Worm (Caenorhabditis elegans) whole organism, L1 larva: ENCODE results near the gene C09G9.3.

ENCODE experiments used
- F16B12.6 ChIP-seq: fragments of 150-350 bp; optimal IDR thresholded peaks from 2 replicates; lab custom pipeline; 2014; ENCODE audit warnings: missing biosample characterization, missing genetic modification characterization
- Y116A8C.19 ChIP-seq: sonication (generic microtip); optimal IDR thresholded peaks from 2 replicates; lab custom pipeline; 2016; ENCODE audit warnings: missing compliant biosample characterization, missing genetic modification characterization, borderline replicate concordance
- ama-1 ChIP-seq: fragments of 150-350 bp; optimal IDR thresholded peaks from 2 replicates; lab custom pipeline; 2014
- blmp-1 ChIP-seq: fragments of 150-350 bp; optimal IDR thresholded peaks from 2 replicates; lab custom pipeline; 2014; ENCODE audit warnings: missing biosample characterization, missing genetic modification characterization
- ceh-63 ChIP-seq: fragments of 200-800 bp; sonication (Bioruptor generic); optimal IDR thresholded peaks from 2 replicates; lab custom pipeline; 2018; ENCODE audit warnings: mild to moderate bottlenecking, missing genetic modification characterization, missing compliant biosample characterization
- ceh-8 ChIP-seq: fragments of 200-800 bp; sonication (Bioruptor generic); optimal IDR thresholded peaks from 2 replicates; lab custom pipeline; 2018; ENCODE audit warnings: mild to moderate bottlenecking, missing genetic modification characterization, moderate library complexity, missing compliant biosample characterization
- ceh-90 ChIP-seq: sonication (generic microtip); optimal IDR thresholded peaks from 2 replicates; lab custom pipeline; 2016; ENCODE audit warnings: missing genetic modification characterization, missing compliant biosample characterization
- ces-1 ChIP-seq: fragments of 150-350 bp; optimal IDR thresholded peaks from 2 replicates; lab custom pipeline; 2014; ENCODE audit warnings: missing biosample characterization, missing genetic modification reagents, missing genetic modification characterization
- efl-1 ChIP-seq, 4 experiments: fragments of 150-350 bp; optimal IDR thresholded peaks in 3 of 4; peaks in 1 of 4; 1 replicate in 1 of 4; 2 replicates in 3 of 4; lab custom pipeline; 2014; ENCODE audit warnings: missing biosample characterization in 2 of 4, missing genetic modification characterization in 2 of 4, missing genetic modification reagents in 2 of 4
- egl-13 ChIP-seq: sonication (generic microtip); optimal IDR thresholded peaks from 2 replicates; lab custom pipeline; 2016; ENCODE audit warnings: missing genotype, missing genetic modification reagents, missing genetic modification characterization, missing compliant biosample characterization
- elt-2 ChIP-seq: sonication (generic microtip); optimal IDR thresholded peaks from 2 replicates; lab custom pipeline; 2016; ENCODE audit warnings: missing genetic modification characterization, mild to moderate bottlenecking, inconsistent platforms, missing compliant biosample characterization, missing genetic modification reagents
- elt-3 ChIP-seq, 6 experiments: fragments of 150-350 bp in 1 of 6; sonication (generic microtip); optimal IDR thresholded peaks; 2 replicates each; lab custom pipeline; 2017 to 2018; ENCODE audit warnings: missing biosample characterization in 6 of 6, missing genetic modification characterization in 6 of 6, inconsistent platforms in 1 of 6
- fkh-4 ChIP-seq: sonication (generic microtip); optimal IDR thresholded peaks from 2 replicates; lab custom pipeline; 2016; ENCODE audit warnings: missing compliant biosample characterization, missing genetic modification characterization, borderline replicate concordance
- fkh-8 ChIP-seq: sonication (generic microtip); optimal IDR thresholded peaks from 2 replicates; lab custom pipeline; 2016; ENCODE audit warnings: mild to moderate bottlenecking, missing genetic modification characterization, missing compliant biosample characterization
- fos-1 ChIP-seq: fragments of 150-350 bp; optimal IDR thresholded peaks from 2 replicates; lab custom pipeline; 2014; ENCODE audit warnings: missing biosample characterization, missing genetic modification characterization
- hlh-17 ChIP-seq: fragments of 200-800 bp; sonication (Bioruptor generic); optimal IDR thresholded peaks from 2 replicates; lab custom pipeline; 2018; ENCODE audit warnings: missing genetic modification characterization, mild to moderate bottlenecking, missing compliant biosample characterization, moderate library complexity, borderline replicate concordance
- lin-14 ChIP-seq: fragments of 200-800 bp; sonication (Bioruptor generic); optimal IDR thresholded peaks from 2 replicates; lab custom pipeline; 2018; ENCODE audit warnings: mild to moderate bottlenecking, missing genetic modification characterization, moderate library complexity, missing compliant biosample characterization
- lin-35 ChIP-seq, 2 experiments: fragments of 150-350 bp; optimal IDR thresholded peaks; 2 replicates each; lab custom pipeline; 2014; ENCODE audit warnings: missing biosample characterization in 2 of 2, missing genetic modification characterization in 2 of 2, missing genetic modification reagents in 2 of 2
- lin-39 ChIP-seq: fragments of 150-350 bp; optimal IDR thresholded peaks from 2 replicates; lab custom pipeline; 2014; ENCODE audit warnings: missing biosample characterization, missing genetic modification reagents, missing genetic modification characterization
- lir-3 ChIP-seq: sonication (generic microtip); optimal IDR thresholded peaks from 2 replicates; lab custom pipeline; 2016; ENCODE audit warnings: mild to moderate bottlenecking, missing genetic modification characterization, moderate library complexity, missing compliant biosample characterization; ENCODE audit not compliant: poor library complexity
- mdl-1 ChIP-seq, 2 experiments: fragments of 150-350 bp; optimal IDR thresholded peaks; 2 replicates each; lab custom pipeline; 2014 to 2017; ENCODE audit warnings: missing biosample characterization in 2 of 2, missing genetic modification characterization in 2 of 2, inconsistent platforms in 1 of 2
- mep-1 ChIP-seq: fragments of 150-350 bp; optimal IDR thresholded peaks from 2 replicates; lab custom pipeline; 2014; ENCODE audit warnings: missing biosample characterization, missing genetic modification characterization
- nhr-19 ChIP-seq: fragments of 200-800 bp; sonication (Bioruptor generic); conservative IDR thresholded peaks from 2 replicates; pipeline ENCODE4 v1.3.6; 2022; ENCODE audit warnings: missing genetic modification characterization, missing compliant biosample characterization
- nhr-20 ChIP-seq: sonication (generic microtip); optimal IDR thresholded peaks from 2 replicates; lab custom pipeline; 2016; ENCODE audit warnings: mild to moderate bottlenecking, missing genetic modification characterization, missing compliant biosample characterization
- nhr-28 ChIP-seq: fragments of 150-350 bp; optimal IDR thresholded peaks from 2 replicates; lab custom pipeline; 2014; ENCODE audit warnings: missing biosample characterization, missing genetic modification characterization
- nhr-71 ChIP-seq: sonication (generic microtip); optimal IDR thresholded peaks from 2 replicates; lab custom pipeline; 2016; ENCODE audit warnings: mild to moderate bottlenecking, missing genetic modification characterization, moderate library complexity, missing compliant biosample characterization
- nhr-76 ChIP-seq: sonication (generic microtip); optimal IDR thresholded peaks from 2 replicates; lab custom pipeline; 2017; ENCODE audit warnings: missing biosample characterization, missing genetic modification characterization
- nhr-84 ChIP-seq: sonication (generic microtip); optimal IDR thresholded peaks from 2 replicates; lab custom pipeline; 2017; ENCODE audit warnings: missing biosample characterization, missing genetic modification characterization
- nhr-85 ChIP-seq: sonication (generic microtip); peaks from one replicate; lab custom pipeline; 2016; ENCODE audit warnings: missing genetic modification characterization, inconsistent platforms, missing compliant biosample characterization
- nhr-90 ChIP-seq: sonication (generic microtip); optimal IDR thresholded peaks from 2 replicates; lab custom pipeline; 2016; ENCODE audit warnings: mild to moderate bottlenecking, missing genetic modification characterization, missing compliant biosample characterization; ENCODE audit not compliant: poor library complexity
- pax-3 ChIP-seq: fragments of 200-800 bp; sonication (Bioruptor generic); optimal IDR thresholded peaks from 2 replicates; lab custom pipeline; 2018; ENCODE audit warnings: mild to moderate bottlenecking, missing genetic modification characterization, moderate library complexity, missing compliant biosample characterization
- pqm-1 ChIP-seq: sonication (generic microtip); optimal IDR thresholded peaks from 3 replicates; lab custom pipeline; 2017; ENCODE audit warnings: missing biosample characterization, missing genetic modification characterization
- rnt-1 ChIP-seq: sonication (generic microtip); optimal IDR thresholded peaks from 2 replicates; lab custom pipeline; 2016; ENCODE audit warnings: mild to moderate bottlenecking, missing genetic modification characterization, moderate library complexity, missing compliant biosample characterization
- skn-1 ChIP-seq: fragments of 150-350 bp; optimal IDR thresholded peaks from 2 replicates; lab custom pipeline; 2014; ENCODE audit warnings: missing biosample characterization, missing genetic modification characterization
- snpc-4 ChIP-seq: fragments of 150-350 bp; optimal IDR thresholded peaks from 2 replicates; lab custom pipeline; 2014; ENCODE audit warnings: missing biosample characterization, missing genetic modification characterization
- snu-23 ChIP-seq: sonication (generic microtip); optimal IDR thresholded peaks from 2 replicates; lab custom pipeline; 2016; ENCODE audit warnings: missing genetic modification characterization, missing compliant biosample characterization
- sox-4 ChIP-seq: sonication (generic microtip); optimal IDR thresholded peaks from 2 replicates; lab custom pipeline; 2016; ENCODE audit warnings: missing genetic modification characterization, missing compliant biosample characterization
- sptf-1 ChIP-seq: fragments of 150-350 bp; optimal IDR thresholded peaks from 2 replicates; lab custom pipeline; 2014; ENCODE audit warnings: missing biosample characterization, missing genetic modification characterization
- tbx-2 ChIP-seq: sonication (generic microtip); optimal IDR thresholded peaks from 2 replicates; lab custom pipeline; 2016; ENCODE audit warnings: missing genetic modification characterization, missing compliant biosample characterization
- zip-4 ChIP-seq: fragments of 200-800 bp; sonication (Bioruptor generic); optimal IDR thresholded peaks from 2 replicates; lab custom pipeline; 2018; ENCODE audit warnings: mild to moderate bottlenecking, missing genetic modification characterization, moderate library complexity, missing compliant biosample characterization

Gene C09G9.3

DNA sequence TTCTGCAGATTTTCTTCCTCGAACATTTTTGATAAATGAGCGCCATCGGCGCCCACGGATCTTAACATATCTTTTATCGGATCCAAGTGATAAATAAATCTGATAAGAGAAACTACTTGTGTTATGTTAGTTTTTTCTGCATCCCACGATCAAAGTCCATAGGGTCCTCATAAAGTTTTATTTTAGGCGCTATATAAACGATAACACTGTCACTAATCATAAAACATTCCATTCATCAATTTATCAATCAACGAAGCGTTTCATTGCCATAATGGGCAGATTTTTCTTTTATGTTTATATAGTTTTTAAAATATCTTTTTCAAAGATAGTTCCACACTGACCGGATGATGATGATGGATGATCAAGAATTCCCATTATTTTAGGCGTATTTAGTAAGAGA, 8.2 kb downstream of the C09G9.3 start (continued):
- TF ChIP-seq efl-1 (optimal IDR thresholded peaks at IDR 0.05; lab: Kevin White, UChicago) (no peak), efl-1 (GFP tag; optimal IDR thresholded peaks at IDR 0.05 in 1 of 2; lab: Kevin White, UChicago) (peak in 1 of 2 experiments; percentile 71), nhr-71 (tag; lab: Kevin White, UChicago) (peak; percentile 62), Y116A8C.19 (tag; lab: Kevin White, UChicago) (no peak), tbx-2 (tag; lab: Kevin White, UChicago) (no peak), pqm-1 (tag; lab: Kevin White, UChicago) (no peak), mep-1 (no peak), lin-35 (GFP tag; optimal IDR thresholded peaks at IDR 0.05; lab: Kevin White, UChicago) (peak in 1 of 2 experiments; percentile 33), snu-23 (GFP tag; lab: Kevin White, UChicago) (peak; percentile 28), ceh-90 (tag; lab: Kevin White, UChicago) (no peak), nhr-20 (tag; lab: Kevin White, UChicago) (peak; percentile 12), nhr-90 (tag; lab: Kevin White, UChicago) (peak; percentile 61), blmp-1 (tag; lab: Kevin White, UChicago) (peak; percentile 38), zip-4 (GFP tag; lab: Kevin White, UChicago) (no peak), sox-4 (tag; lab: Kevin White, UChicago) (no peak), lin-14 (GFP tag; lab: Kevin White, UChicago) (peak; percentile 46)
- TF ChIP-seq, all 84 proteins: peak for 11

DNA sequence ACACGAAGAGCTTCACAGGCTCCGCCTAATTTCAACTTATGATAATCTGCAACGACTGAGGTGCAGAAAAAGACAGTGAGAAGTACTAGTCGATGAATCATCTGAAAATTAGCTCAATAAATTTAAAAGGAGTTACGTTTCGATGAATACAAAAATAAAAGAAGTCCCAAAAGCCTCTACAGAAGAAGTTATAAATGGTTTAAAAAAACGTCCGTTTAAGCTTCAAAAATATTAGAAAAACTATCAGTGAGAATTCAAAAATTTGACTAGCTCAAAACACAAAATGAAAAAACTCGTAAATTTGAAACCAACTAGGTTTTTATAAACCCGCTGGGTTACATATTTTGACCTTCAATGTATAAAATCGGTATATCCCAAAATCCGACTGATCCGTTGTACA, 16.9 kb downstream of the C09G9.3 start, which contains the start of gene T11B7.5:
Gene T11B7.5, minus strand, starts transcription at position 101 of the 400 bp plus-strand sequence.
- no peak for TF ChIP-seq fkh-4 (tag; lab: Kevin White, UChicago)
- TF ChIP-seq lir-3 (tag; lab: Kevin White, UChicago): no peak
- no peak for TF ChIP-seq ceh-63 (GFP tag; lab: Kevin White, UChicago)
- TF ChIP-seq elt-3 (tag; optimal IDR thresholded peaks at IDR 0.05; lab: Kevin White, UChicago): no peak
- TF ChIP-seq sptf-1: no peak
- TF ChIP-seq ama-1 (lab: Kevin White, UChicago): no peak
- no peak for TF ChIP-seq Y116A8C.19 (tag; lab: Kevin White, UChicago)
- no peak for TF ChIP-seq snpc-4
- TF ChIP-seq mep-1: no peak
- no peak for TF ChIP-seq ceh-8 (GFP tag; lab: Kevin White, UChicago)
- TF ChIP-seq nhr-76 (tag; lab: Kevin White, UChicago): no peak
- no peak for TF ChIP-seq fos-1 (tag; lab: Kevin White, UChicago)

DNA sequence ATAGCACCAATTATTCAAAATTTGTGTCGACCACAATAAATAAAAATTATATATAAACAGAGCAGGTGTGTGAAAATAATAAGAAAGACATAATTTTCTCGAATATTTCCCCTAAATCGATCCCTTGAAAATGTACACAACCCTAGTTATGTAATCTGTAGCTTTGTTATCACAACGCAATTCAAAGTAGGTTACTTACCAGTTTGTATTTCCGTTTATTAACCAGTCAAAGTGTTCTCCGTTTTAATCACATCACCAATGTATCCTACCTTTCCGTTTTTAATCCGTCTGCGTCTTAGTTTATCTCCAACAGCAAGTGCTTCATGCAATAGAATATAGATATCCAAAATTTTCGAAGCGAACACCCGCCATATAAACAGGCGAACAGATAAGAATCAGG, 19.6 kb downstream of the C09G9.3 start:
- TF ChIP-seq efl-1 (optimal IDR thresholded peaks at IDR 0.05; lab: Kevin White, UChicago) (no peak), efl-1 (GFP tag; optimal IDR thresholded peaks at IDR 0.05 in 1 of 2; lab: Kevin White, UChicago) (peak in 1 of 2 experiments; percentile 73), nhr-84 (no peak)
- TF ChIP-seq, all 84 proteins: peak for 1

DNA sequence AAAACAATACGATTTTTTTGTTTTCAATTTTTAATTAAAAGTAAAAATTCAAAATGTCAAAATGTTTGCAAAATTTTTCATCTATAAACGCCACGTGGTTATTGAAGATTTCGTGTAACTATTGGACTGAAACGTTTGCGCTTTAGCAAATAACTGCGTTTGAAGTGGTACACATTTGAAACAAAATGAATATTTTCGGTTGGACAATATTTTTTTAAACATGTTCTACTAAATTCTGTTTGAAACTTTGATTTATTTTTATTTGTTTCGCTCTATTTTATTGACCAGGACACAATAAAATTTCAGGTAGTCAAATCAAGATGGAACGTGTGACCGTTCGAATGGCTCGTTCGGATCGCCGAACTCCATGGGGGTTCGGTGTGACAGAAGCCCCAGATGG, 20.7 kb downstream of the C09G9.3 start, which contains the start of gene alp-1:
Gene alp-1, plus strand, starts transcription at position 301 of the 400 bp plus-strand sequence.
- no peak for TF ChIP-seq zip-4 (GFP tag; lab: Kevin White, UChicago)
- TF ChIP-seq lin-39 (tag; lab: Kevin White, UChicago): no peak
- no peak for TF ChIP-seq ama-1 (lab: Kevin White, UChicago)
- no peak for TF ChIP-seq sox-4 (tag; lab: Kevin White, UChicago)
- TF ChIP-seq blmp-1 (tag; lab: Kevin White, UChicago): no peak
- no peak for TF ChIP-seq pqm-1 (tag; lab: Kevin White, UChicago)

DNA sequence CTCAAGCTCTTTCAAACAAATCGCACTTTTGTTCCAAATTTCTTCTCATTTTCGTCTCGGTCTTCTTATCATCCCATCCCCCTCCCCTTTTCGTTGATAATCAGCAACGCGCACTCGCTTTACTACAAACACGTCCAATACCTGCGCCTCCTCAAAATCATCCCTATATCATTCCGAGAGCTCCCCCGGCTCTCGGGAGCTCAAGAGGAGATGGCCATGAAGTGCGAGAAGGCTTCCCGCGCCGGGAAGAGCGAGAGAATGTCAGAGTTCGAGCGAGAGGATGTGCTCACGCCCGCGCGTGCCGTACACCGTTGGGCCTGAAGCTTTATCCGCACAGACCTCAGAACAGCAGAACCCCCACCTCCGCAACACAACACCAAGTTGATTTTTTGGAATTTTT, 22.1 kb downstream of the C09G9.3 start:
- no peak for TF ChIP-seq nhr-90 (tag; lab: Kevin White, UChicago)
- TF ChIP-seq pax-3 (tag; lab: Kevin White, UChicago): no peak
- TF ChIP-seq elt-2 (tag; lab: Kevin White, UChicago): no peak
- peak; percentile 5 for TF ChIP-seq skn-1 (tag; lab: Kevin White, UChicago)
- peak; percentile 65 for TF ChIP-seq lin-14 (GFP tag; lab: Kevin White, UChicago)
- peak; percentile 45 for TF ChIP-seq rnt-1 (tag; lab: Kevin White, UChicago)
- TF ChIP-seq hlh-17: no peak
- TF ChIP-seq ceh-63 (GFP tag; lab: Kevin White, UChicago): no peak
- TF ChIP-seq lin-39 (tag; lab: Kevin White, UChicago): no peak
- TF ChIP-seq egl-13: no peak
- TF ChIP-seq F16B12.6: no peak
- TF ChIP-seq nhr-28 (tag; lab: Kevin White, UChicago): no peak
- no peak for TF ChIP-seq mdl-1 (tag; optimal IDR thresholded peaks at IDR 0.05; lab: Kevin White, UChicago)
- TF ChIP-seq nhr-19: no peak
- no peak for TF ChIP-seq snu-23 (GFP tag; lab: Kevin White, UChicago)
- TF ChIP-seq fkh-8 (tag; lab: Kevin White, UChicago): no peak
- no peak for TF ChIP-seq nhr-85 (tag; lab: Kevin White, UChicago)
- TF ChIP-seq ceh-8 (GFP tag; lab: Kevin White, UChicago): no peak
- no peak for TF ChIP-seq ces-1 (GFP tag; lab: Kevin White, UChicago)
